Worm (Caenorhabditis elegans): ENCODE measurements around the gene F25E5.8.

DNA sequence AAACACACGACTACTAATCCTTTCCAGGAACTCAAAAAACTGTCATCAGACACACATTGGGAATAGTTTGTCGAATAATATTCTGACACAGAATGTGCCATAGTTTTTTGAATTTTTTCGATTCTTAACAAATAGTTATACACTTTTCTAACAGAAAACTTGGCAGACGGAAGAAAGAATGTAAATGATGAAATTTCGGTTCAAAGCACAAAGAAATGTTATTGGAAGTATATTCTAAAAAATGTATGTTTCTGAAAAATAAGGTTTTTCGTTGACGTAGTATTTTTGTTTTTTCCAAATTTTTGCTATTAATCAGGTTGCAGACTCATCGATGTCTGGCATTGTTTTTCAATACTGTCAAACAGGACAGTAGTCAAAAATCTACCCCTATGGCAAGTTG is 25.2 kb downstream of the F25E5.8 start, which contains the start of gene srh-92:
- TF ChIP-seq ces-1 (GFP tag; optimal IDR thresholded peaks at IDR 0.05) (no peak), nhr-12 (tag; optimal IDR thresholded peaks at IDR 0.05) (no peak), tbx-8 (GFP tag; optimal IDR thresholded peaks at IDR 0.05) (no peak), snpc-4 (tag; optimal IDR thresholded peaks at IDR 0.05) (no peak), pha-4 (tag; optimal IDR thresholded peaks at IDR 0.05) (no peak), lsy-2 (tag; optimal IDR thresholded peaks at IDR 0.05) (no peak), elt-1 (tag; optimal IDR thresholded peaks at IDR 0.05; ENCODE audit: borderline replicate concordance, insufficient read depth) (no peak), nhr-237 (tag; optimal IDR thresholded peaks at IDR 0.05) (no peak), blmp-1 (tag; optimal IDR thresholded peaks at IDR 0.05) (no peak), nhr-2 (tag; optimal IDR thresholded peaks at IDR 0.05) (no peak), elt-3 (tag; optimal IDR thresholded peaks at IDR 0.05) (no peak), cnd-1 (tag; optimal IDR thresholded peaks at IDR 0.05) (no peak)
